Worm (Caenorhabditis elegans) whole organism, L2 larva: ENCODE data around the gene F53H2.1.

ENCODE experiments used
- ceh-16 ChIP-seq: fragments of 150-350 bp; optimal IDR thresholded peaks from 2 replicates; lab custom pipeline; 2014; ENCODE audit warnings: missing biosample characterization, missing genetic modification characterization
- mab-5 ChIP-seq: fragments of 150-350 bp; optimal IDR thresholded peaks from 2 replicates; lab custom pipeline; 2014; ENCODE audit warnings: missing biosample characterization, missing genetic modification characterization
- mbf-1 ChIP-seq: sonication (generic microtip); optimal IDR thresholded peaks from 2 replicates; lab custom pipeline; 2017; ENCODE audit warnings: missing biosample characterization, missing genetic modification characterization
- mdl-1 ChIP-seq, 2 experiments: fragments of 150-350 bp in 1 of 2; sonication (generic microtip) in 1 of 2; optimal IDR thresholded peaks; 2 replicates each; lab custom pipeline; 2017; ENCODE audit warnings: missing biosample characterization in 2 of 2, missing genetic modification characterization in 2 of 2
- nhr-11 ChIP-seq: fragments of 150-350 bp; optimal IDR thresholded peaks from 2 replicates; lab custom pipeline; 2014; ENCODE audit warnings: missing biosample characterization, missing genetic modification characterization
- nhr-23 ChIP-seq: fragments of 150-350 bp; optimal IDR thresholded peaks from 2 replicates; lab custom pipeline; 2014; ENCODE audit warnings: missing biosample characterization, missing genetic modification reagents, missing genetic modification characterization
- nhr-237 ChIP-seq: fragments of 150-350 bp; optimal IDR thresholded peaks from 2 replicates; lab custom pipeline; 2014; ENCODE audit warnings: missing biosample characterization, missing genetic modification characterization
- ztf-4 ChIP-seq: fragments of 150-350 bp; optimal IDR thresholded peaks from 2 replicates; lab custom pipeline; 2014; ENCODE audit warnings: missing biosample characterization, missing genetic modification characterization

- TF ChIP-seq ztf-4 (tag; lab: Kevin White, UChicago) (no peak), ceh-16 (tag; lab: Kevin White, UChicago) (no peak), mab-5 (no peak), nhr-237 (tag; lab: Kevin White, UChicago) (no peak), mbf-1 (tag; lab: Kevin White, UChicago) (no peak), nhr-23 (tag; lab: Kevin White, UChicago) (no peak), nhr-11 (tag; lab: Kevin White, UChicago) (no peak), mdl-1 (tag; optimal IDR thresholded peaks at IDR 0.05; lab: Kevin White, UChicago) (no peak)
These were observed 32.1 kb downstream of the F53H2.1 start for ce11 chrV:20419643-20420042.
